Worm (Caenorhabditis elegans): ENCODE results near the gene col-89.
"Not testable (repeated sequence)": the region's sequence is repeated elsewhere in the genome, so short reads cannot be mapped to it uniquely, and the experiment has no call there.

Gene col-89

ce11 chrIII:4731295-4731988 is 16.5 kb upstream of the col-89 start, which contains the start of gene F17C8.3:
F17C8.3 (plus strand) TSS chrIII:4731938.
- TF ChIP-seq ref-1 (GFP tag; conservative IDR thresholded peaks at IDR 0.05) (no peak), flt-1 (GFP tag; IDR thresholded peaks at IDR 0.05) (no peak), ztf-29 (GFP tag; IDR thresholded peaks at IDR 0.05) (no peak), ztf-23 (GFP tag; IDR thresholded peaks at IDR 0.05) (no peak), tab-1 (GFP tag; IDR thresholded peaks at IDR 0.05) (no peak), klf-2 (GFP tag; conservative IDR thresholded peaks at IDR 0.05) (no peak), cog-1 (tag; optimal IDR thresholded peaks at IDR 0.05) (no peak), med-1 (GFP tag; optimal IDR thresholded peaks at IDR 0.05; ENCODE audit: insufficient read depth) (no peak), T22C8.4 (GFP tag; IDR thresholded peaks at IDR 0.05) (no peak)

DNA sequence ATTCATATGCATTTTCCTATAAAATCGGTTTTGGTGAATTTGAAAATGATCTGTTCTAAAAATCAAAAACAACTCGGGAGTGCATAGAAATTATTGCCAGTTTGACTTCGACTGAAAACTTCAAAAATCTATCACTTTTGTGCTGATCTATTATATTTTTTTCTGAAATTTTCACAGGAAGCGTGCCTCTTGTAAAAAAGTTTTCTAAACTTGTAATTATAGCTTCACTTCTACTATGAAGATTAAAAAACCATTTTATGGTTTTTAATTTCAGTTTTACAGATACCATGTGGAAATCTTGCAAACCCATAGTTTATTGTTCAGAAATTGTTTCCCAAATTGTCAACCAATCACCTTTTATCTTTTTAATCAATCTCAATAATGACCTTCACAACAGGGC is 13.9 kb upstream of the col-89 start, which contains the start of gene F17C8.9:
F17C8.9 (plus strand) TSS at position 301 of the 400 bp plus-strand sequence.
- TF ChIP-seq ref-1 (GFP tag; conservative IDR thresholded peaks at IDR 0.05) = no peak
- no peak for TF ChIP-seq ztf-23 (GFP tag; IDR thresholded peaks at IDR 0.05)
- no peak for TF ChIP-seq flt-1 (GFP tag; IDR thresholded peaks at IDR 0.05)
- TF ChIP-seq med-1 (GFP tag; optimal IDR thresholded peaks at IDR 0.05; ENCODE audit: insufficient read depth) = no peak

DNA sequence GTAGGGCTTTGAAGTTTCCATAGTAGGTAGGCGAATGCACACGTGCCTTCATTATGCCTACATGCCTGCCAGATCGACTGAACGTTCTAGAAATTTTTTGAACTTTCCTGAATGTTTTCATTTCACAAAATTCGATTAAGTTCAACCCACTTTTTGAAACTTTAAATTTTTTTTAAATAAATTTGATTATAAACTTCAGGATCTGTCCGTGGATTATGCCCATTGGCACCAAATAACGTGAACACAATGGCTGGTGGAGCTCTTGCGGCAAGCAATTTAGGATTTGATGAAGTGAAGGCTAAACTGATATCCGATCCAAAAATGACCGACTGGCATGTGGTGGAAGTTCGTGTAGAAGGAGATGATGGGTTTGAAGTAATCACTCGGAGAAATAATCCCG is 12.5 kb upstream of the col-89 start, which contains the start of gene F17C8.7:
F17C8.7 (plus strand) TSS at position 301 of the 400 bp plus-strand sequence.
- TF ChIP-seq med-1 (GFP tag; optimal IDR thresholded peaks at IDR 0.05; ENCODE audit: insufficient read depth) = no peak
- no peak for TF ChIP-seq cog-1 (tag; optimal IDR thresholded peaks at IDR 0.05)
- TF ChIP-seq flt-1 (GFP tag; IDR thresholded peaks at IDR 0.05) = no peak
- no peak for TF ChIP-seq ztf-23 (GFP tag; IDR thresholded peaks at IDR 0.05)
- TF ChIP-seq klf-2 (GFP tag; conservative IDR thresholded peaks at IDR 0.05) = no peak
- no peak for TF ChIP-seq ref-1 (GFP tag; conservative IDR thresholded peaks at IDR 0.05)
- TF ChIP-seq ztf-29 (GFP tag; IDR thresholded peaks at IDR 0.05) = no peak
- no peak for TF ChIP-seq tab-1 (GFP tag; IDR thresholded peaks at IDR 0.05)
- TF ChIP-seq T22C8.4 (GFP tag; IDR thresholded peaks at IDR 0.05) = no peak

DNA sequence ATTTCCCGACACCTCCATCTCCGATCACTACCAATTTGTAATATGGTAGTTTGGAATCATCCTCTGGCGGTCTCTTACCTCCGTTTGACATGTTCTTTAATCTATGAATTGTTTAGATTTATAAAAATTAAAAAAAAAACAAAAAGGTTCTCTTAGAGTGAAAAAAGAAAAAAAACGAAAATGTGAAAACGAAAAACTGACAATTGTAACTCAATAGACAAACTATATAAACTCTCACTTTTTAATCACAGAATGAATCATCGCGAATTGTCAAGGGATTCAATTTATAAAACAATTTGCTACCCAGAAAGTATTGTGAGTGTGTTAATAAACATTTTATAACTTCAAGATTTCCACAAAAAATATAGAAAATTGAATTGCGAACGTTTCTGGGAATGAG is 8.0 kb upstream of the col-89 start, which contains the start of gene ras-2:
ras-2 (minus strand) TSS at position 101 of the 400 bp plus-strand sequence.
- no peak for TF ChIP-seq ztf-29 (GFP tag; IDR thresholded peaks at IDR 0.05)
- no peak for TF ChIP-seq T22C8.4 (GFP tag; IDR thresholded peaks at IDR 0.05)
- TF ChIP-seq ref-1 (GFP tag; conservative IDR thresholded peaks at IDR 0.05) = no peak
- no peak for TF ChIP-seq klf-2 (GFP tag; conservative IDR thresholded peaks at IDR 0.05)
- no peak for TF ChIP-seq flt-1 (GFP tag; IDR thresholded peaks at IDR 0.05)
- no peak for TF ChIP-seq med-1 (GFP tag; optimal IDR thresholded peaks at IDR 0.05; ENCODE audit: insufficient read depth)
- TF ChIP-seq tab-1 (GFP tag; IDR thresholded peaks at IDR 0.05) = no peak
- no peak for TF ChIP-seq cog-1 (tag; optimal IDR thresholded peaks at IDR 0.05)
- TF ChIP-seq ztf-23 (GFP tag; IDR thresholded peaks at IDR 0.05) = no peak

DNA sequence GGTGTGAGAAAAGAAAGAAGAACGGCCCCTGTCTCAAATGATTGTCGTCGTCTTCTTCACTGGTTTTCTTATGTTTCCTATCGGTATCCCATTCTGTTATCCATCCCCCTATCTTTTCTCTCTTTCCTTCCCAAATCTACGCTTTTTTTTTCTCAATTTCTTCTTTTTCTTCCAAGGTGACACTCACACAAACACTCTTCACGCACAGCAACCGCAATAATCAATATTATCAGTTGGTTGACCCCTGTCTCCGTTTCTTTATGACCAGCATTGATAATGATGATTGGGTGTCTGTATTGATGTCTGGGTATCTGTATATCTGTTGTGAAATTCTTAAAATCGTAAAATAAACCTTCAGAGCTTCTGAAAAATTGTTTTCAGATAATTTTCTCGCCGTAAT is 7.1 kb upstream of the col-89 start:
- TF ChIP-seq tab-1 (GFP tag; IDR thresholded peaks at IDR 0.05) = no peak
- no peak for TF ChIP-seq ztf-23 (GFP tag; IDR thresholded peaks at IDR 0.05)
- no peak for TF ChIP-seq klf-2 (GFP tag; conservative IDR thresholded peaks at IDR 0.05)
- TF ChIP-seq cog-1 (tag; optimal IDR thresholded peaks at IDR 0.05) = no peak
- TF ChIP-seq flt-1 (GFP tag; IDR thresholded peaks at IDR 0.05) = no peak
- TF ChIP-seq ref-1 (GFP tag; conservative IDR thresholded peaks at IDR 0.05) = no peak
- TF ChIP-seq med-1 (GFP tag; optimal IDR thresholded peaks at IDR 0.05; ENCODE audit: insufficient read depth) = no peak
- no peak for TF ChIP-seq T22C8.4 (GFP tag; IDR thresholded peaks at IDR 0.05)
- TF ChIP-seq ztf-29 (GFP tag; IDR thresholded peaks at IDR 0.05) = no peak

- TF ChIP-seq T22C8.4 (GFP tag; IDR thresholded peaks at IDR 0.05); cog-1 (tag; optimal IDR thresholded peaks at IDR 0.05); ztf-29 (GFP tag; IDR thresholded peaks at IDR 0.05): not testable (repeated sequence)
Measured at ce11 chrIII:4742620-4743019, 5.3 kb upstream of the col-89 start, which contains the start of gene twk-6. twk-6 (plus strand) TSS chrIII:4742920.

DNA sequence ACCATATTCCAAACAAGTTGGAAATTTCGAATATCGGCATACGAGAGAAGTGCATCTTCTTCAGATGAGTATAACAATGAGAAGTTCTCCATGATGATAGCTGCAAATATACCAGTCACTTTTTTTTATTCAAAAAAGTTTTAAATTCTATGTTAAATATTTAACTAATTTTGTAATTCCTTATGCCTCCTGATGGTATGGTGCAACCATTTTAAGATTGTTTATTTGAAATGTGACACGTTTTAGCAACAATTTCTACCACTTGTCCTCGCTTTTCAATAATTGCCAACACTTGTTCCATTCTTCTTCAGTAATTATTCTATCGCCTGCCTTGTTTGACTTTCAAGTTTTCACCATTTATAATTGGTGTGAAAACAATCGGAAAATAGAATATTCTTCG is 2.0 kb upstream of the col-89 start, which contains the start of gene F17C8.6:
F17C8.6 (minus strand) TSS at position 101 of the 400 bp plus-strand sequence.
- no peak for TF ChIP-seq flt-1 (GFP tag; IDR thresholded peaks at IDR 0.05)
- no peak for TF ChIP-seq ref-1 (GFP tag; conservative IDR thresholded peaks at IDR 0.05)
- no peak for TF ChIP-seq ztf-23 (GFP tag; IDR thresholded peaks at IDR 0.05)
- no peak for TF ChIP-seq klf-2 (GFP tag; conservative IDR thresholded peaks at IDR 0.05)
- TF ChIP-seq tab-1 (GFP tag; IDR thresholded peaks at IDR 0.05) = no peak

DNA sequence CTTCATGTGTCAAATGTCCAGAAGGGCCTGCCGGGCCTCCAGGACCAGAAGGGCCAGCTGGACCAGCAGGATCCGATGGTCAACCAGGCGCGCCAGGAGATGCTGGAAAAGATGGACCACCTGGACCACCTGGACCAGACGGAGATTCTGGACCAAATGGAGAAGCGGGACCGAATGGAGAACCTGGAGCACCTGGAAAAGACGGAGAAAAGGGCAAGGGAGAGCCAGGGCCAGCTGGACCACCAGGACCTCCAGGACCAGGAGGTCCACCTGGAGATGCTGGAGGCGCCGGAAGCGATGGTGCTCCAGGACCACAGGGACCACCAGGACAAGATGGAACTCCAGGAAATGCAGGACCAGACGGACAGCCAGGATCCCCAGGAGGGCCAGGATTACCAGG is 739 bp downstream of the col-89 start:
- TF ChIP-seq klf-2 (GFP tag; conservative IDR thresholded peaks at IDR 0.05) (0 out of 2 replicates have a peak, but pooled peaks have one; percentile 5), flt-1 (GFP tag; IDR thresholded peaks at IDR 0.05) (no peak)

DNA sequence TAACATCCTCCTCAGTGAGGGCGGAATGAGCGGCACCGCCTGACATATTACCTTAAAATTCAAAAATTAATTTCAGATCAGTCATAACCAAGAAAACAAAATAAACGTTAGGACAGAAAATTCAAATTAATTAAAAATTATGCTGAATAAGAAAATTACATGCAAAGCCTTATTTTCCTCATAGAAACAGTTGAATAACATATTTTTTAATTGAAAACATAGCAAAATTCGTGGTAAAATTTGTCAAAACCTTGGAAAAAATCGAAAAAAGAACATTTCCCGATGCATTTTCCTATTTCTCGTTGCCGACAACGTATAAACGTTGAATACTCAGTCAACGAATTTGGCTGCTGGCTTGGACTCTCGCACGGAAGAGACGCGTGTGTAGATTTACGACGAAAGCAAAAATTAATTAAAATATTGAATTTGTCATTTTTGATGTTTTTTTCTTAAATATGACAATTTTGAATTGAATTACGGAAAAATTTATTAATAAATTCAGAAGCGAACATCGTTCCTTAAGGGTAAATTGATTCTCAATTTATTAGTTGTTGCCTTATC is 6.2 kb downstream of the col-89 start, which contains the start of the genes rps-0 and rbg-3:
rps-0 (minus strand) TSS at position 51 of the 561 bp plus-strand sequence.
rbg-3 (plus strand) TSS at position 424 of the 561 bp plus-strand sequence.
- no peak for TF ChIP-seq tab-1 (GFP tag; IDR thresholded peaks at IDR 0.05)
- no peak for TF ChIP-seq klf-2 (GFP tag; conservative IDR thresholded peaks at IDR 0.05)
- TF ChIP-seq flt-1 (GFP tag; IDR thresholded peaks at IDR 0.05) = no peak
- TF ChIP-seq ztf-29 (GFP tag; IDR thresholded peaks at IDR 0.05) = 0 out of 2 replicates have a peak, but pooled peaks have one; percentile 21
- TF ChIP-seq ref-1 (GFP tag; conservative IDR thresholded peaks at IDR 0.05) = no peak
- TF ChIP-seq ztf-23 (GFP tag; IDR thresholded peaks at IDR 0.05) = peak; percentile 71; the same call in 1 of the 2 replicates
- no peak for TF ChIP-seq med-1 (GFP tag; optimal IDR thresholded peaks at IDR 0.05; ENCODE audit: insufficient read depth)
- TF ChIP-seq T22C8.4 (GFP tag; IDR thresholded peaks at IDR 0.05) = no peak
- peak; percentile 41 for TF ChIP-seq cog-1 (tag; optimal IDR thresholded peaks at IDR 0.05)
